Fruit fly (Drosophila melanogaster) whole organism, adult: Measurements from ENCODE around the gene SrpRbeta.
A peak's percentile ranks its signal among the peaks of the same experiment; 100 is the strongest.

Experiments
- CG11617 ChIP-seq: fragments of 200-800 bp; sonication (Bioruptor generic); optimal IDR thresholded peaks from 2 replicates; lab custom pipeline; 2017; ENCODE audit warnings: mild to moderate bottlenecking, missing biosample characterization, missing genetic modification reagents, missing genetic modification characterization
- CG12768 ChIP-seq: fragments of 200-800 bp; sonication (Bioruptor generic); optimal IDR thresholded peaks from 2 replicates; lab custom pipeline; 2017; ENCODE audit warnings: missing biosample characterization, missing genetic modification characterization, mild to moderate bottlenecking, moderate library complexity, missing genetic modification reagents
- CG14711 ChIP-seq: fragments of 200-800 bp; sonication (Bioruptor generic); optimal IDR thresholded peaks from 2 replicates; lab custom pipeline; 2018; ENCODE audit warnings: missing biosample characterization, mild to moderate bottlenecking, missing genetic modification characterization, moderate library complexity
- CG1620 ChIP-seq: fragments of 200-800 bp; sonication (Bioruptor generic); optimal IDR thresholded peaks from 2 replicates; lab custom pipeline; 2016; ENCODE audit warnings: missing biosample characterization, missing genetic modification characterization
- CG33017 ChIP-seq: fragments of 200-800 bp; sonication (Bioruptor generic); optimal IDR thresholded peaks from 2 replicates; lab custom pipeline; 2018; ENCODE audit warnings: missing biosample characterization, mild to moderate bottlenecking, missing genetic modification characterization, moderate library complexity
- CG5204 ChIP-seq: fragments of 200-800 bp; sonication (Bioruptor generic); optimal IDR thresholded peaks from 2 replicates; lab custom pipeline; 2016; ENCODE audit warnings: missing biosample characterization, missing genetic modification characterization
- CG7045 ChIP-seq: fragments of 200-800 bp; sonication (Bioruptor generic); optimal IDR thresholded peaks from 2 replicates; lab custom pipeline; 2017; ENCODE audit warnings: missing biosample characterization, mild to moderate bottlenecking, missing genetic modification characterization
- CG7101 ChIP-seq: fragments of 200-800 bp; sonication (Bioruptor generic); optimal IDR thresholded peaks from 2 replicates; lab custom pipeline; 2018; ENCODE audit warnings: missing biosample characterization, mild to moderate bottlenecking, missing genetic modification characterization, moderate library complexity
- Clk ChIP-seq: fragments of 200-800 bp; sonication (Bioruptor generic); optimal IDR thresholded peaks from 2 replicates; lab custom pipeline; 2017; ENCODE audit warnings: missing biosample characterization, missing genetic modification characterization
- Crg-1 ChIP-seq: fragments of 200-800 bp; sonication (Bioruptor generic); optimal IDR thresholded peaks from 2 replicates; lab custom pipeline; 2016; ENCODE audit warnings: missing biosample characterization, missing genetic modification characterization
- Hr96 ChIP-seq: fragments of 200-800 bp; sonication (Bioruptor generic); optimal IDR thresholded peaks from 2 replicates; lab custom pipeline; 2016; ENCODE audit warnings: missing biosample characterization, missing genetic modification characterization
- Mnt ChIP-seq: fragments of 200-800 bp; sonication (Bioruptor generic); optimal IDR thresholded peaks from 2 replicates; lab custom pipeline; 2016; ENCODE audit warnings: missing biosample characterization, mild to moderate bottlenecking, missing genetic modification characterization
- bab1 ChIP-seq: fragments of 200-800 bp; sonication (Bioruptor generic); optimal IDR thresholded peaks from 3 replicates; lab custom pipeline; 2019; ENCODE audit warnings: missing biosample characterization, mild to moderate bottlenecking, missing genetic modification characterization, moderate library complexity
- cic ChIP-seq: fragments of 200-800 bp; sonication (Bioruptor generic); optimal IDR thresholded peaks from 2 replicates; lab custom pipeline; 2017; ENCODE audit warnings: missing biosample characterization, mild to moderate bottlenecking, missing genetic modification characterization, moderate library complexity
- cnc ChIP-seq, 2 experiments: fragments of >200 bp; optimal IDR thresholded peaks; 2 replicates each; lab custom pipeline; 2017
- kay ChIP-seq: fragments of 200-800 bp; sonication (Bioruptor generic); peaks from one replicate; lab custom pipeline; 2016; ENCODE audit warnings: missing biosample characterization, missing genetic modification characterization, borderline replicate concordance
- ovo ChIP-seq: fragments of 200-800 bp; sonication (Bioruptor generic); optimal IDR thresholded peaks from 2 replicates; lab custom pipeline; 2016; ENCODE audit warnings: missing biosample characterization, missing genetic modification characterization
- pad ChIP-seq: fragments of 200-800 bp; sonication (Bioruptor generic); optimal IDR thresholded peaks from 3 replicates; lab custom pipeline; 2017; ENCODE audit warnings: missing biosample characterization, missing genetic modification characterization, mild to moderate bottlenecking, moderate library complexity, missing genetic modification reagents
- tj ChIP-seq: fragments of 200-800 bp; sonication (Bioruptor generic); optimal IDR thresholded peaks from 3 replicates; lab custom pipeline; 2017; ENCODE audit warnings: missing biosample characterization, mild to moderate bottlenecking, missing genetic modification characterization, moderate library complexity
- toe ChIP-seq: fragments of 200-800 bp; sonication (Bioruptor generic); optimal IDR thresholded peaks from 2 replicates; lab custom pipeline; 2016; ENCODE audit warnings: missing biosample characterization, missing genetic modification characterization

Gene SrpRbeta

dm6 chr3L:8763037-8763454 lies 43.0 kb upstream of the SrpRbeta start:
- TF ChIP-seq toe (GFP tag; lab: Kevin White, UChicago): peak; percentile 8
- no peak for TF ChIP-seq ovo (GFP tag; lab: Kevin White, UChicago)
- TF ChIP-seq kay (GFP tag; lab: Kevin White, UChicago): peak; percentile 73
- no peak for TF ChIP-seq CG5204 (GFP tag; lab: Kevin White, UChicago)
- TF ChIP-seq bab1 (GFP tag; lab: Kevin White, UChicago): peak; percentile 25
- TF ChIP-seq CG12768 (GFP tag; lab: Kevin White, UChicago): no peak
- TF ChIP-seq CG7101: peak; percentile 4
- TF ChIP-seq cnc (optimal IDR thresholded peaks at IDR 0.05; lab: Kevin White, UChicago): no peak
- no peak for TF ChIP-seq cic (GFP tag; lab: Kevin White, UChicago)
- TF ChIP-seq Crg-1 (GFP tag; lab: Kevin White, UChicago): no peak
- TF ChIP-seq CG1620: no peak
- no peak for TF ChIP-seq Clk
- no peak for TF ChIP-seq Hr96 (GFP tag; lab: Kevin White, UChicago)
- TF ChIP-seq Mnt: peak; percentile 56
- no peak for TF ChIP-seq CG7045 (GFP tag; lab: Kevin White, UChicago)
- TF ChIP-seq CG33017 (tag; lab: Kevin White, UChicago): no peak
- TF ChIP-seq pad (GFP tag; lab: Kevin White, UChicago): no peak
- no peak for TF ChIP-seq CG14711
- peak; percentile 7 for TF ChIP-seq CG11617 (GFP tag; lab: Kevin White, UChicago)

DNA sequence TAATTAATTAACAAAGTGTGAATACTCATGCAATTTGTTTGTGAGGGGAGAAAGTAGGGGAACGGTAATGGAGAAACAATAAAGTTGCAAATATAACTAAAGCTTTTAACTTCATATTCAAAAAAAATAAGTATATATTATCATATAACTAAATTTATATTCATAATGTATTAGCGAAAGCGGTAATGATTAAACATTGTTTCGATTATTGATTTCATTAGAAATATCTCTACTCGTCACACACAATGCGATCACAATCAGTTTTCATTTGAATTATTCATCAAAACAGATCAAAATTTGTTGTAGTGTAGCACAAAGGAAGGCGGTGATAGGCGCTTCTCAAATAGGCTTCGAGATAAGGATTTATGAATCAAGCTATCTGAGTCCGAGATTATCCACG lies 35.7 kb upstream of the SrpRbeta start, which contains the start of gene CG6576:
CG6576 (plus strand) TSS at position 301 of the 400 bp plus-strand sequence.
- TF ChIP-seq cic (GFP tag; lab: Kevin White, UChicago) (no peak), Crg-1 (GFP tag; lab: Kevin White, UChicago) (no peak), kay (GFP tag; lab: Kevin White, UChicago) (no peak), CG12768 (GFP tag; lab: Kevin White, UChicago) (no peak)

DNA sequence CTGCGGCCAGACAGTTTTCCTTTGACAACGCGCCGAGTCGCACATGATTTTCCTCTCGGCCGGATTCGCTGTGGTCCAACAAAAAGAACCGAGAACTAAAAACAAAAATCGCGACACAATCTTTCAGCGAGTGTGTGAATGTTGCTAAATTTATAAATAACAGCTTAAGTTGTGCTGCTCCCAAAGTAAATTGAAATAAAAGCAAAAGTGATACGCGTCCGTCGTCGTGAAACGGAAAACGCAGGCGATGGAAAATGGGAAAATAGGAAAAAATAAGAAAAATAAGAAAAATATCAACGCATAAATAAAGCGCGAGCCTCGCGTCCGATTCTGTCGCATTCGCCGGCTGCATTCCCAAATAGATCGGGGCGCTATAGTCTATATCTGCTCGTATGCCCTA lies 33.6 kb upstream of the SrpRbeta start, which contains the start of gene Fhos:
Fhos (plus strand) TSS at position 28 of the 400 bp plus-strand sequence.
- TF ChIP-seq Mnt: no peak
- TF ChIP-seq Clk: no peak
- no peak for TF ChIP-seq kay (GFP tag; lab: Kevin White, UChicago)
- no peak for TF ChIP-seq CG12768 (GFP tag; lab: Kevin White, UChicago)
- TF ChIP-seq CG7101: no peak
- no peak for TF ChIP-seq toe (GFP tag; lab: Kevin White, UChicago)
- no peak for TF ChIP-seq CG33017 (tag; lab: Kevin White, UChicago)
- no peak for TF ChIP-seq Hr96 (GFP tag; lab: Kevin White, UChicago)
- no peak for TF ChIP-seq ovo (GFP tag; lab: Kevin White, UChicago)
- no peak for TF ChIP-seq Crg-1 (GFP tag; lab: Kevin White, UChicago)
- no peak for TF ChIP-seq pad (GFP tag; lab: Kevin White, UChicago)
- TF ChIP-seq CG14711: no peak
- TF ChIP-seq cnc (optimal IDR thresholded peaks at IDR 0.05; lab: Kevin White, UChicago): no peak

- TF ChIP-seq toe (GFP tag; lab: Kevin White, UChicago): no peak
- TF ChIP-seq Hr96 (GFP tag; lab: Kevin White, UChicago): no peak
- TF ChIP-seq ovo (GFP tag; lab: Kevin White, UChicago): no peak
- no peak for TF ChIP-seq CG5204 (GFP tag; lab: Kevin White, UChicago)
- no peak for TF ChIP-seq CG14711
- no peak for TF ChIP-seq Clk
- TF ChIP-seq pad (GFP tag; lab: Kevin White, UChicago): no peak
- TF ChIP-seq bab1 (GFP tag; lab: Kevin White, UChicago): no peak
- TF ChIP-seq Crg-1 (GFP tag; lab: Kevin White, UChicago): no peak
These were observed 31.2 kb upstream of the SrpRbeta start for dm6 chr3L:8751262-8751661.

DNA sequence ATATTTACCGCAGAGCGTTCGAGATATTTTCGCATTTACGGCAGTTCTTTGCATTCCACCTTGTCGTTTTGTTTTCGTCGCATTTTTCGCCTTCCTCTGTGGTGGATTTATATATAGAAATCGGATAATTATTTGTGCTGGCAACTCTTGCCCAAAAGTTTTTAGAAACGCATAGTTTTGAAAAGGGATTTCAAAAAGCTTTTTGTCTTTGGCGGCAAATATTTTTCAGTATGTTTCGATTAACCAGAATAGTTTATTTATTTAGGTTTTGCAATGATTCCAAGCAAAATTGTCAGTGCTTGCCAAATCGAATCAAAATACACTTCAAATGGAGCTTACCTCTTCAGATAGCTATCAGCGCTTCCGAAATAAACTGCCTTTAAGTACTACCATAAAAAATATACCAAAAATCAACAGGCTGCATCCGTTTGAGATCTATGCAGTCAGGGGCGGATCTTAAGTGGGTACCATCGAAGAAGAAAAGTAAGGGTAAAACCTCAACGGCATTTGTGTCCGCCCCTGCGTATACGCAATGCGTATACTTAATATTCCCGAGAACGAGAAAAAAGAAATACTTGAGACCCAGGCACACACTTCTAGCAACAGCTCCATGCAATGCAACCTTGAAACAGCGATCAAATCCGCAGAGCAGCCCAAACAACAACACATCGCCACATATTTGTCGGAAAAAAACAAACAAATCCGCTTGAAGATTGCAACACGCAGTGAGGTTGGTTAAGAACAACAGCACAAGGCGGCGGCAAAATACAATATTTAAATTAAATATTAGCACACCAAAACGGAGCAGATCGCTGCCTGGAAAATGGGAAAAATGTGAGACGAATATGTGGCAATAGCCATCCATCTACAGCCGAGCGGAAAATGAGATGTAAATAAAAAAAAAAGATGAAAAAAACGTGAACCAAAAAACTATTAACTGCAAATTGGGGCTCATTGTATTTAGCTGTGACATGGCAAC lies 29.9 kb upstream of the SrpRbeta start, which contains the start of gene CG13306:
CG13306 (minus strand) TSS at position 51 of the 979 bp plus-strand sequence.
- TF ChIP-seq kay (GFP tag; lab: Kevin White, UChicago) (peak; percentile 62), CG11617 (GFP tag; lab: Kevin White, UChicago) (no peak), ovo (GFP tag; lab: Kevin White, UChicago) (no peak), CG33017 (tag; lab: Kevin White, UChicago) (no peak)

DNA sequence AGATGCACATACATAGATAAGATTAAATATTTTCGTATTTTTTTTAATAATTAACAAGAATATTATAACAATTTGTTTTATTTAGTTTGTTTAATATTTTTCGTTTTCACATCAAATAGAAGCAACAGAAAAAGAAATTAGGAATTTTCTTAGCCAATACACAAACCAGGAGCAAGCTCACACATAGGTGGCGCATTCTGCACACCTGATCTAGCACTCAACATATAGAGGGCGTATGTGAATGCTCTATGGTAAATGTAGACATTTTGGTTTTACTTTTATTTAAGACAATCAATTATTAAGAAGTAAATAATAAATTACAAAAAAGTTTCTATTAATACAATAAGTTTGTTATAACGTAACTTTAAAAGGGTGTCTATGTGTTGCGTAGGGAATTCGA lies 28.8 kb upstream of the SrpRbeta start:
- TF ChIP-seq CG7101 (peak; percentile 48), bab1 (GFP tag; lab: Kevin White, UChicago) (no peak), Clk (no peak), cic (GFP tag; lab: Kevin White, UChicago) (no peak), CG12768 (GFP tag; lab: Kevin White, UChicago) (no peak), CG11617 (GFP tag; lab: Kevin White, UChicago) (no peak), CG33017 (tag; lab: Kevin White, UChicago) (no peak), Mnt (no peak), Hr96 (GFP tag; lab: Kevin White, UChicago) (no peak), CG1620 (peak; percentile 89), toe (GFP tag; lab: Kevin White, UChicago) (peak; percentile 29), Crg-1 (GFP tag; lab: Kevin White, UChicago) (peak; percentile 74), CG14711 (peak; percentile 3), CG5204 (GFP tag; lab: Kevin White, UChicago) (no peak), pad (GFP tag; lab: Kevin White, UChicago) (no peak), CG7045 (GFP tag; lab: Kevin White, UChicago) (no peak), kay (GFP tag; lab: Kevin White, UChicago) (no peak), tj (GFP tag; lab: Kevin White, UChicago) (no peak), ovo (GFP tag; lab: Kevin White, UChicago) (peak; percentile 34), cnc (optimal IDR thresholded peaks at IDR 0.05; lab: Kevin White, UChicago) (no peak)
